Fruit fly (Drosophila melanogaster) whole organism, embryonic: ENCODE data around the gene CG10348.
A peak's percentile ranks its signal among the peaks of the same experiment; 100 is the strongest.

ENCODE experiments used
- Antp ChIP-seq: fragments of 200-800 bp; sonication (Bioruptor generic); optimal IDR thresholded peaks from 3 replicates; lab custom pipeline; 2016; ENCODE audit warnings: missing biosample characterization, missing genetic modification characterization
- Blimp-1 ChIP-seq: fragments of 200-800 bp; sonication (Bioruptor generic); optimal IDR thresholded peaks from 3 replicates; lab custom pipeline; 2018; ENCODE audit warnings: missing biosample characterization, missing genetic modification characterization, mild to moderate bottlenecking, moderate library complexity, missing genetic modification reagents
- Bteb2 ChIP-seq: fragments of 200-800 bp; sonication (Bioruptor generic); optimal IDR thresholded peaks from 2 replicates; lab custom pipeline; 2016; ENCODE audit warnings: missing biosample characterization, missing genetic modification characterization
- CG11093 ChIP-seq: fragments of 200-800 bp; sonication (Bioruptor generic); IDR thresholded peaks from 3 replicates; pipeline ENCODE4 v1.3.6; 2022; ENCODE audit warnings: missing biosample characterization, missing genetic modification characterization
- CG12769 ChIP-seq: fragments of 200-800 bp; sonication (Bioruptor generic); optimal IDR thresholded peaks from 2 replicates; lab custom pipeline; 2019; ENCODE audit warnings: missing biosample characterization, mild to moderate bottlenecking, missing genetic modification characterization, moderate library complexity
- CG13123 ChIP-seq: fragments of 200-800 bp; sonication (Bioruptor generic); optimal IDR thresholded peaks from 2 replicates; lab custom pipeline; 2016; ENCODE audit warnings: missing biosample characterization, missing genetic modification characterization
- CG14014 ChIP-seq: fragments of 200-800 bp; sonication (Bioruptor generic); IDR thresholded peaks from 2 replicates; pipeline ENCODE4 v1.3.6; 2022; ENCODE audit warnings: missing biosample characterization, missing genetic modification characterization
- CG1832 ChIP-seq: fragments of 200-800 bp; sonication (Bioruptor generic); optimal IDR thresholded peaks from 2 replicates; lab custom pipeline; 2017; ENCODE audit warnings: missing biosample characterization, mild to moderate bottlenecking, missing genetic modification characterization, inconsistent platforms
- CG18599 ChIP-seq: fragments of 200-800 bp; sonication (Bioruptor generic); optimal IDR thresholded peaks from 3 replicates; lab custom pipeline; 2017; ENCODE audit warnings: missing biosample characterization, missing genetic modification characterization, mild to moderate bottlenecking, moderate library complexity, missing genetic modification reagents
- CG2712 ChIP-seq: fragments of 200-800 bp; optimal IDR thresholded peaks from 3 replicates; lab custom pipeline; 2019; ENCODE audit warnings: missing biosample characterization, mild to moderate bottlenecking, missing genetic modification characterization, moderate library complexity
- CG32772 ChIP-seq: fragments of 200-800 bp; sonication (Bioruptor generic); IDR thresholded peaks from 2 replicates; pipeline ENCODE4 v1.3.6; 2022; ENCODE audit warnings: missing biosample characterization, missing genetic modification characterization
- CG3838 ChIP-seq: fragments of 200-800 bp; sonication (Bioruptor generic); optimal IDR thresholded peaks from 3 replicates; lab custom pipeline; 2016; ENCODE audit warnings: missing biosample characterization, missing genetic modification characterization
- CG4328 ChIP-seq: fragments of 200-800 bp; sonication (Bioruptor generic); optimal IDR thresholded peaks from 3 replicates; lab custom pipeline; 2017; ENCODE audit warnings: missing biosample characterization, missing genetic modification reagents, missing genetic modification characterization
- CG4404 ChIP-seq: fragments of 200-800 bp; sonication (Bioruptor generic); IDR thresholded peaks from 2 replicates; pipeline ENCODE4 v1.3.6; 2022; ENCODE audit warnings: missing biosample characterization, missing genetic modification characterization
- CG5245 ChIP-seq: fragments of 200-800 bp; sonication (Bioruptor generic); optimal IDR thresholded peaks from 3 replicates; lab custom pipeline; 2016; ENCODE audit warnings: missing biosample characterization, missing genetic modification characterization
- CG6791 ChIP-seq: fragments of 200-800 bp; sonication (Bioruptor generic); IDR thresholded peaks from 3 replicates; pipeline ENCODE4 v1.3.6; 2022; ENCODE audit warnings: missing biosample characterization, missing genetic modification characterization; ENCODE audit not compliant: partially characterized antibody
- CG7556 ChIP-seq: fragments of 200-800 bp; sonication (Bioruptor generic); optimal IDR thresholded peaks from 2 replicates; lab custom pipeline; 2017; ENCODE audit warnings: missing biosample characterization, mild to moderate bottlenecking, missing genetic modification characterization
- CG7786 ChIP-seq: fragments of 200-800 bp; sonication (Bioruptor generic); optimal IDR thresholded peaks from 2 replicates; lab custom pipeline; 2016; ENCODE audit warnings: missing biosample characterization, missing genetic modification characterization
- CG8478 ChIP-seq: fragments of >200 bp; optimal IDR thresholded peaks from 2 replicates; lab custom pipeline; 2018
- CG9215 ChIP-seq: fragments of 200-800 bp; sonication (Bioruptor generic); IDR thresholded peaks from 2 replicates; pipeline ENCODE4 v1.3.6; 2022; ENCODE audit warnings: missing biosample characterization, missing genetic modification characterization
- CkIIα-i1 ChIP-seq: fragments of 200-800 bp; sonication (Bioruptor generic); IDR thresholded peaks from 2 replicates; pipeline ENCODE4 v1.3.6; 2022; ENCODE audit warnings: missing biosample characterization, missing genetic modification characterization
- Dp ChIP-seq: fragments of 200-800 bp; sonication (Bioruptor generic); optimal IDR thresholded peaks from 2 replicates; lab custom pipeline; 2018; ENCODE audit warnings: missing biosample characterization, mild to moderate bottlenecking, missing genetic modification characterization, moderate library complexity
- Hey ChIP-seq: fragments of 200-800 bp; sonication (Bioruptor generic); optimal IDR thresholded peaks from 3 replicates; lab custom pipeline; 2018; ENCODE audit warnings: missing biosample characterization, mild to moderate bottlenecking, missing genetic modification characterization
- Hmx ChIP-seq: fragments of 200-800 bp; sonication (Bioruptor generic); optimal IDR thresholded peaks from 2 replicates; lab custom pipeline; 2016; ENCODE audit warnings: missing biosample characterization, missing genetic modification characterization
- Nf-YA ChIP-seq: fragments of 200-800 bp; sonication (Bioruptor generic); IDR thresholded peaks from 2 replicates; pipeline ENCODE4 v1.3.6; 2022; ENCODE audit warnings: missing biosample characterization, missing genetic modification characterization
- Pdp1 ChIP-seq, 2 experiments: fragments of 200-800 bp; sonication (Bioruptor generic); optimal IDR thresholded peaks; 3 replicates each; lab custom pipeline; 2016; ENCODE audit warnings: missing biosample characterization in 2 of 2, missing genetic modification characterization in 2 of 2, mild to moderate bottlenecking in 1 of 2, moderate library complexity in 1 of 2
- Ssrp ChIP-seq: fragments of 200-800 bp; sonication (Bioruptor generic); optimal IDR thresholded peaks from 2 replicates; lab custom pipeline; 2018; ENCODE audit warnings: missing biosample characterization, mild to moderate bottlenecking, missing genetic modification characterization, moderate library complexity
- Usf ChIP-seq: fragments of 200-800 bp; sonication (Bioruptor generic); optimal IDR thresholded peaks from 2 replicates; lab custom pipeline; 2017; ENCODE audit warnings: missing genotype, missing biosample characterization, missing genetic modification characterization
- abd-A ChIP-seq: fragments of 200-800 bp; sonication (Bioruptor generic); optimal IDR thresholded peaks from 3 replicates; lab custom pipeline; 2019; ENCODE audit warnings: missing biosample characterization, mild to moderate bottlenecking, missing genetic modification characterization, moderate library complexity
- bcd ChIP-seq: fragments of 200-800 bp; sonication (Bioruptor generic); optimal IDR thresholded peaks from 2 replicates; lab custom pipeline; 2017; ENCODE audit warnings: missing biosample characterization, mild to moderate bottlenecking, missing genetic modification characterization
- bigmax ChIP-seq: fragments of 200-800 bp; sonication (Bioruptor generic); optimal IDR thresholded peaks from 2 replicates; lab custom pipeline; 2018; ENCODE audit warnings: missing biosample characterization, mild to moderate bottlenecking, missing genetic modification characterization
- fru ChIP-seq: fragments of >200 bp; optimal IDR thresholded peaks from 2 replicates; lab custom pipeline; 2017
- gce ChIP-seq: fragments of 200-800 bp; sonication (Bioruptor generic); IDR thresholded peaks from 3 replicates; pipeline ENCODE4 v1.3.6; 2022; ENCODE audit warnings: missing biosample characterization, missing genetic modification characterization
- hb ChIP-seq: fragments of 200-800 bp; sonication (Bioruptor generic); IDR thresholded peaks from 3 replicates; pipeline ENCODE4 v1.3.6; 2022; ENCODE audit warnings: missing biosample characterization, missing genetic modification characterization; ENCODE audit not compliant: partially characterized antibody
- her ChIP-seq: fragments of 200-800 bp; sonication (Bioruptor generic); optimal IDR thresholded peaks from 2 replicates; lab custom pipeline; 2016; ENCODE audit warnings: missing biosample characterization, missing genetic modification characterization
- hkb ChIP-seq, 2 experiments: fragments of 200-800 bp in 1 of 2; fragments of >200 bp in 1 of 2; sonication (Bioruptor generic) in 1 of 2; IDR thresholded peaks in 1 of 2; optimal IDR thresholded peaks in 1 of 2; 2 replicates each; pipeline versions ENCODE4 v1.3.6 to Lab custom; 2017 to 2022; ENCODE audit warnings: missing biosample characterization in 1 of 2, missing genetic modification characterization in 1 of 2
- knrl ChIP-seq: fragments of 200-800 bp; sonication (Bioruptor generic); IDR thresholded peaks from 3 replicates; pipeline ENCODE4 v1.3.6; 2022; ENCODE audit warnings: missing biosample characterization, missing genetic modification characterization; ENCODE audit not compliant: partially characterized antibody
- lmd ChIP-seq: fragments of 200-800 bp; sonication (Bioruptor generic); IDR thresholded peaks from 2 replicates; pipeline ENCODE4 v1.3.6; 2022; ENCODE audit warnings: missing biosample characterization, missing genetic modification characterization
- phol ChIP-seq: fragments of 200-800 bp; sonication (Bioruptor generic); optimal IDR thresholded peaks from 3 replicates; lab custom pipeline; 2018; ENCODE audit warnings: missing biosample characterization, mild to moderate bottlenecking, missing genetic modification characterization, moderate library complexity
- pnt ChIP-seq: fragments of 200-800 bp; sonication (Bioruptor generic); optimal IDR thresholded peaks from 3 replicates; lab custom pipeline; 2016; ENCODE audit warnings: missing biosample characterization, missing genetic modification characterization
- ranshi ChIP-seq: fragments of 200-800 bp; sonication (Bioruptor generic); IDR thresholded peaks from 2 replicates; pipeline ENCODE4 v1.3.6; 2022; ENCODE audit warnings: missing biosample characterization, missing genetic modification characterization
- row ChIP-seq: fragments of 200-800 bp; sonication (Bioruptor generic); IDR thresholded peaks from 3 replicates; pipeline ENCODE4 v1.3.6; 2022; ENCODE audit warnings: missing biosample characterization, missing genetic modification characterization
- sens-2 ChIP-seq: fragments of 200-800 bp; sonication (Bioruptor generic); IDR thresholded peaks from 2 replicates; pipeline ENCODE4 v1.3.6; 2022; ENCODE audit warnings: missing biosample characterization, missing genetic modification characterization
- sr ChIP-seq: fragments of 200-800 bp; sonication (Bioruptor generic); IDR thresholded peaks from 3 replicates; pipeline ENCODE4 v1.3.6; 2022; ENCODE audit warnings: missing biosample characterization, missing genetic modification characterization
- tio ChIP-seq: fragments of 200-800 bp; sonication (Bioruptor generic); optimal IDR thresholded peaks from 2 replicates; lab custom pipeline; 2017; ENCODE audit warnings: missing biosample characterization, missing genetic modification characterization, inconsistent platforms
- vvl ChIP-seq: fragments of 200-800 bp; sonication (Bioruptor generic); IDR thresholded peaks from 2 replicates; pipeline ENCODE4 v1.3.6; 2022; ENCODE audit warnings: missing biosample characterization, missing genetic modification characterization
- wdn ChIP-seq: fragments of 200-800 bp; sonication (Bioruptor generic); IDR thresholded peaks from 2 replicates; pipeline ENCODE4 v1.3.6; 2022; ENCODE audit warnings: missing biosample characterization, missing genetic modification characterization
- zen ChIP-seq: fragments of 200-800 bp; sonication (Bioruptor generic); optimal IDR thresholded peaks from 3 replicates; lab custom pipeline; 2018; ENCODE audit warnings: missing biosample characterization, mild to moderate bottlenecking, missing genetic modification characterization, moderate library complexity
- zfh1 ChIP-seq: fragments of 200-800 bp; sonication (Bioruptor generic); IDR thresholded peaks from 3 replicates; pipeline ENCODE4 v1.3.6; 2022; ENCODE audit warnings: missing biosample characterization, missing genetic modification characterization

The CG10348 gene

dm6 chr2L:18693877-18694723 lies 38.2 kb downstream of the CG10348 start (continued):
- no peak for TF ChIP-seq Hmx
- TF ChIP-seq CG13123 = peak; percentile 48
- no peak for TF ChIP-seq CG9215
- peak; percentile 76; the same call in 2 of the 3 replicates for TF ChIP-seq gce
- TF ChIP-seq sr = peak; percentile 49; the same call in 1 of the 3 replicates
- TF ChIP-seq phol (tag; lab: Kevin White, UChicago) = peak; percentile 66
- peak; percentile 14 for TF ChIP-seq Ssrp (tag; lab: Kevin White, UChicago)
- TF ChIP-seq Antp (GFP tag; lab: Kevin White, UChicago) = peak; percentile 74
- TF ChIP-seq zfh1 = peak; percentile 59; the same call in 1 of the 3 replicates
- peak; percentile 34 for TF ChIP-seq Dp (GFP tag; lab: Kevin White, UChicago)
- TF ChIP-seq hb = no peak
- peak; percentile 48 for TF ChIP-seq Blimp-1 (GFP tag; lab: Kevin White, UChicago)
- TF ChIP-seq CG1832 (GFP tag; lab: Kevin White, UChicago) = no peak
- no peak for TF ChIP-seq zen (tag; lab: Kevin White, UChicago)
- TF ChIP-seq CG4404 (GFP tag; lab: Robert Waterston, UW) = no peak
- TF ChIP-seq CG7786 (GFP tag; lab: Kevin White, UChicago) = peak; percentile 20
- TF ChIP-seq pnt (GFP tag; lab: Kevin White, UChicago) = peak; percentile 38
- TF ChIP-seq CG7556 (GFP tag; lab: Kevin White, UChicago) = peak; percentile 70
- TF ChIP-seq CG11093 = 0 out of 3 replicates have a peak, but pooled peaks have one; percentile 37
- TF ChIP-seq CG2712 (tag; lab: Kevin White, UChicago) = peak; percentile 56
- no peak for TF ChIP-seq sens-2
- peak; percentile 73 for TF ChIP-seq ranshi (GFP tag; lab: Robert Waterston, UW)
- TF ChIP-seq Usf (GFP tag; lab: Kevin White, UChicago) = no peak
- TF ChIP-seq bigmax (GFP tag; lab: Kevin White, UChicago) = no peak
- peak; percentile 52 for TF ChIP-seq CG12769 (tag; lab: Kevin White, UChicago)
- TF ChIP-seq CG14014 (GFP tag; lab: Robert Waterston, UW) = peak; percentile 76
- TF ChIP-seq hkb (optimal IDR thresholded peaks at IDR 0.05; lab: Kevin White, UChicago) = no peak
- peak; percentile 67 for TF ChIP-seq hkb (GFP tag; IDR thresholded peaks at IDR 0.05; lab: Robert Waterston, UW)
- TF ChIP-seq CG3838 (GFP tag; lab: Kevin White, UChicago) = peak; percentile 16
- TF ChIP-seq knrl = peak; percentile 32; the same call in 1 of the 3 replicates
- peak; percentile 55 for TF ChIP-seq lmd (GFP tag; lab: Robert Waterston, UW)
- no peak for TF ChIP-seq CG5245 (GFP tag; lab: Kevin White, UChicago)
- TF ChIP-seq wdn (GFP tag; lab: Robert Waterston, UW) = 0 out of 2 replicates have a peak, but pooled peaks have one; percentile 29
- TF ChIP-seq Nf-YA (GFP tag; lab: Robert Waterston, UW) = peak; percentile 79
- TF ChIP-seq fru (lab: Kevin White, UChicago) = no peak
- no peak for TF ChIP-seq CG6791
- TF ChIP-seq CG32772 (GFP tag; lab: Robert Waterston, UW) = peak; percentile 53
- peak; percentile 73 for TF ChIP-seq vvl
- TF ChIP-seq Hey (tag; lab: Kevin White, UChicago) = no peak
- TF ChIP-seq CG8478 (lab: Kevin White, UChicago) = no peak
- TF ChIP-seq CG18599 (GFP tag; lab: Kevin White, UChicago) = peak; percentile 71
- peak; percentile 63 for TF ChIP-seq row
- peak; percentile 58 for TF ChIP-seq Bteb2
- peak; percentile 39 for TF ChIP-seq bcd (GFP tag; lab: Kevin White, UChicago)
- TF ChIP-seq Pdp1 (GFP tag; optimal IDR thresholded peaks at IDR 0.05; lab: Kevin White, UChicago) = peak; percentile 62 to 65
- peak; percentile 46 for TF ChIP-seq tio (GFP tag; lab: Kevin White, UChicago)
- TF ChIP-seq abd-A (tag; lab: Kevin White, UChicago) = no peak
- TF ChIP-seq her = peak; percentile 74
- no peak for TF ChIP-seq CkIIα-i1 (GFP tag; lab: Robert Waterston, UW)
- peak; percentile 50 for TF ChIP-seq CG4328 (GFP tag; lab: Kevin White, UChicago)
